Worm (Caenorhabditis elegans) whole organism, L3 larva: ENCODE measurements around the gene F35C5.1.

Experiments used
- ceh-82 ChIP-seq: fragments of 150-350 bp; optimal IDR thresholded peaks from 2 replicates; lab custom pipeline; 2014; ENCODE audit warnings: missing biosample characterization, missing genetic modification characterization
- elt-1 ChIP-seq: fragments of 150-350 bp; optimal IDR thresholded peaks from 2 replicates; lab custom pipeline; 2014; ENCODE audit warnings: missing biosample characterization, missing genetic modification characterization
- lin-15B ChIP-seq: fragments of 150-350 bp; optimal IDR thresholded peaks from 2 replicates; lab custom pipeline; 2014; ENCODE audit warnings: missing biosample characterization, missing genetic modification characterization
- nhr-237 ChIP-seq: fragments of 150-350 bp; optimal IDR thresholded peaks from 2 replicates; lab custom pipeline; 2014; ENCODE audit warnings: missing biosample characterization, missing genetic modification characterization
- snpc-4 ChIP-seq: fragments of 150-350 bp; optimal IDR thresholded peaks from 2 replicates; lab custom pipeline; 2014; ENCODE audit warnings: missing biosample characterization, missing genetic modification characterization

DNA sequence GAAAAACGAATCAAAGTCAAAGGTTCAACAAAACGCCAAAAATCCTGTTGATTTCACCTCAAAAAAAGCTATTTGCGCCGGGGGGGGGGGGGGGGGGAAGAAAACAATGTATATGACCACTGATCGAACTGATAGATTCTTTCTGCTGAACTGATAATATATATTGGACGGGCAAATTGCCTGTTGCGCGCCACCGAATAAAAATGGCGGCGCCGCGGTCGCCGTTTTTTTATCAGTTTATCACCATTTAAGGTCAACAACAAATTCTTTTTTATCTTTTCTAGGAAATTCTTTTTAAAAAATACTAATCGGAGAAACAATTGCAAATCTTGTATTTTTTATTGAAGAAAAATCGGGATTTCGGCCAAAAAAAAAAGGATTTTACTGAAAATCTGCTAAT is 846 bp upstream of the F35C5.1 start:
- TF ChIP-seq ceh-82 (tag; lab: Kevin White, UChicago), result no peak
- no peak for TF ChIP-seq nhr-237 (tag; lab: Kevin White, UChicago)
- no peak for TF ChIP-seq lin-15B (tag; lab: Kevin White, UChicago)
- no peak for TF ChIP-seq snpc-4 (tag; lab: Kevin White, UChicago)
- no peak for TF ChIP-seq elt-1
